Fruit fly (Drosophila melanogaster) whole organism, embryonic: ENCODE measurements around the gene ohgt.

Source experiments
- B-H1 ChIP-seq: fragments of 200-800 bp; sonication (Bioruptor generic); IDR thresholded peaks from 3 replicates; pipeline ENCODE4 v1.3.6; 2022; ENCODE audit warnings: missing biosample characterization, missing genetic modification characterization
- CG10431 ChIP-seq: fragments of 200-800 bp; sonication (Bioruptor generic); optimal IDR thresholded peaks from 3 replicates; lab custom pipeline; 2018; ENCODE audit warnings: missing biosample characterization, mild to moderate bottlenecking, missing genetic modification characterization
- CG10543 ChIP-seq: fragments of 200-800 bp; sonication (Bioruptor generic); optimal IDR thresholded peaks from 3 replicates; lab custom pipeline; 2017; ENCODE audit warnings: missing biosample characterization, mild to moderate bottlenecking, missing genetic modification characterization, moderate library complexity
- CG11695 ChIP-seq: fragments of 200-800 bp; sonication (Bioruptor generic); IDR thresholded peaks from 3 replicates; pipeline ENCODE4 v1.3.6; 2022; ENCODE audit warnings: missing biosample characterization, missing genetic modification characterization
- CG12155 ChIP-seq: fragments of 200-800 bp; sonication (Bioruptor generic); optimal IDR thresholded peaks from 3 replicates; lab custom pipeline; 2016; ENCODE audit warnings: missing biosample characterization, missing genetic modification characterization
- CG13894 ChIP-seq: fragments of 200-800 bp; sonication (Bioruptor generic); optimal IDR thresholded peaks from 3 replicates; lab custom pipeline; 2018; ENCODE audit warnings: missing biosample characterization, mild to moderate bottlenecking, missing genetic modification characterization, moderate library complexity
- CG14441 ChIP-seq: fragments of 200-800 bp; sonication (Bioruptor generic); IDR thresholded peaks from 2 replicates; pipeline ENCODE4 v1.3.6; 2022; ENCODE audit warnings: missing biosample characterization, missing genetic modification characterization
- CG1529 ChIP-seq: fragments of 200-800 bp; sonication (Bioruptor generic); optimal IDR thresholded peaks from 3 replicates; lab custom pipeline; 2018; ENCODE audit warnings: missing biosample characterization, missing genetic modification characterization
- CG1603 ChIP-seq: fragments of 200-800 bp; sonication (Bioruptor generic); optimal IDR thresholded peaks from 2 replicates; lab custom pipeline; 2019; ENCODE audit warnings: missing biosample characterization, mild to moderate bottlenecking, missing genetic modification characterization, moderate library complexity
- CG1647 ChIP-seq: fragments of 200-800 bp; sonication (Bioruptor generic); optimal IDR thresholded peaks from 3 replicates; lab custom pipeline; 2016; ENCODE audit warnings: missing biosample characterization, missing genetic modification characterization
- CG16815 ChIP-seq: fragments of 200-800 bp; sonication (Bioruptor generic); optimal IDR thresholded peaks from 3 replicates; lab custom pipeline; 2017; ENCODE audit warnings: missing biosample characterization, mild to moderate bottlenecking, missing genetic modification characterization
- CG16863 ChIP-seq: fragments of 200-800 bp; sonication (Bioruptor generic); optimal IDR thresholded peaks from 3 replicates; lab custom pipeline; 2016; ENCODE audit warnings: missing biosample characterization, missing genetic modification characterization
- CG18011 ChIP-seq: fragments of 200-800 bp; sonication (Bioruptor generic); optimal IDR thresholded peaks from 2 replicates; lab custom pipeline; 2017; ENCODE audit warnings: missing biosample characterization, missing genetic modification characterization, mild to moderate bottlenecking, moderate library complexity, missing genotype
- CG4360 ChIP-seq: fragments of 200-800 bp; sonication (Bioruptor generic); IDR thresholded peaks from 2 replicates; pipeline ENCODE4 v1.3.6; 2022; ENCODE audit warnings: missing biosample characterization, missing genetic modification characterization
- CG4854 ChIP-seq: fragments of 200-800 bp; sonication (Bioruptor generic); optimal IDR thresholded peaks from 2 replicates; lab custom pipeline; 2016; ENCODE audit warnings: missing biosample characterization, missing genetic modification characterization, inconsistent platforms
- CG6654 ChIP-seq: fragments of 200-800 bp; sonication (Bioruptor generic); optimal IDR thresholded peaks from 2 replicates; lab custom pipeline; 2017; ENCODE audit warnings: missing biosample characterization, mild to moderate bottlenecking, missing genetic modification characterization
- CG8944 ChIP-seq: fragments of 200-800 bp; sonication (Bioruptor generic); optimal IDR thresholded peaks from 3 replicates; lab custom pipeline; 2016; ENCODE audit warnings: missing biosample characterization, missing genetic modification characterization
- CG9609 ChIP-seq: fragments of 200-800 bp; sonication (Bioruptor generic); optimal IDR thresholded peaks from 3 replicates; lab custom pipeline; 2016; ENCODE audit warnings: missing biosample characterization, missing genetic modification characterization
- CG9727 ChIP-seq: fragments of 200-800 bp; sonication (Bioruptor generic); optimal IDR thresholded peaks from 3 replicates; lab custom pipeline; 2017; ENCODE audit warnings: missing biosample characterization, mild to moderate bottlenecking, missing genetic modification characterization
- Dfd ChIP-seq, 2 experiments: fragments of >200 bp; optimal IDR thresholded peaks; 2 replicates each; lab custom pipeline; 2017; ENCODE audit warnings: missing biosample characterization in 2 of 2, missing genetic modification characterization in 2 of 2
- ERR ChIP-seq: fragments of 200-800 bp; sonication (Bioruptor generic); optimal IDR thresholded peaks from 2 replicates; lab custom pipeline; 2016; ENCODE audit warnings: missing biosample characterization, missing genetic modification characterization
- Elba2 ChIP-seq: fragments of 200-800 bp; sonication (Bioruptor generic); optimal IDR thresholded peaks from 3 replicates; lab custom pipeline; 2016; ENCODE audit warnings: missing biosample characterization, missing genetic modification characterization
- Ets97D ChIP-seq: fragments of 200-800 bp; sonication (Bioruptor generic); optimal IDR thresholded peaks from 3 replicates; lab custom pipeline; 2016; ENCODE audit warnings: missing biosample characterization, missing genetic modification characterization
- HLH54F ChIP-seq: fragments of 200-800 bp; sonication (Bioruptor generic); optimal IDR thresholded peaks from 3 replicates; lab custom pipeline; 2016; ENCODE audit warnings: missing biosample characterization, missing genetic modification characterization
- HLHmδ ChIP-seq: fragments of 200-800 bp; sonication (Bioruptor generic); optimal IDR thresholded peaks from 2 replicates; lab custom pipeline; 2018; ENCODE audit warnings: missing biosample characterization, mild to moderate bottlenecking, missing genetic modification characterization, moderate library complexity
- Hr3 ChIP-seq: fragments of 200-800 bp; sonication (Bioruptor generic); optimal IDR thresholded peaks from 3 replicates; lab custom pipeline; 2016; ENCODE audit warnings: missing biosample characterization, missing genetic modification characterization
- Meics ChIP-seq: fragments of 200-800 bp; sonication (Bioruptor generic); optimal IDR thresholded peaks from 2 replicates; lab custom pipeline; 2017; ENCODE audit warnings: missing biosample characterization, mild to moderate bottlenecking, missing genetic modification characterization
- Mes4 ChIP-seq: fragments of 200-800 bp; sonication (Bioruptor generic); optimal IDR thresholded peaks from 2 replicates; lab custom pipeline; 2016; ENCODE audit warnings: missing biosample characterization, missing genetic modification characterization
- Myb ChIP-seq: fragments of 200-800 bp; sonication (Bioruptor generic); optimal IDR thresholded peaks from 2 replicates; lab custom pipeline; 2016; ENCODE audit warnings: missing biosample characterization, missing genetic modification characterization
- Nf-YA ChIP-seq: fragments of 200-800 bp; sonication (Bioruptor generic); IDR thresholded peaks from 2 replicates; pipeline ENCODE4 v1.3.6; 2022; ENCODE audit warnings: missing biosample characterization, missing genetic modification characterization
- Nf-YC ChIP-seq: fragments of 200-800 bp; optimal IDR thresholded peaks from 3 replicates; lab custom pipeline; 2019; ENCODE audit warnings: missing biosample characterization, mild to moderate bottlenecking, missing genetic modification characterization, moderate library complexity
- Sox102F ChIP-seq: fragments of 200-800 bp; sonication (Bioruptor generic); optimal IDR thresholded peaks from 2 replicates; lab custom pipeline; 2018; ENCODE audit warnings: missing biosample characterization, mild to moderate bottlenecking, missing genetic modification characterization, moderate library complexity
- az2 ChIP-seq: fragments of 200-800 bp; sonication (Bioruptor generic); optimal IDR thresholded peaks from 3 replicates; lab custom pipeline; 2016; ENCODE audit warnings: missing biosample characterization, missing genetic modification characterization
- caup ChIP-seq: fragments of 200-800 bp; sonication (Bioruptor generic); optimal IDR thresholded peaks from 3 replicates; lab custom pipeline; 2017; ENCODE audit warnings: missing biosample characterization, mild to moderate bottlenecking, missing genetic modification characterization, moderate library complexity; ENCODE audit not compliant: severe bottlenecking
- chm ChIP-seq: fragments of 200-800 bp; sonication (Bioruptor generic); IDR thresholded peaks from 2 replicates; pipeline ENCODE4 v1.3.6; 2022; ENCODE audit warnings: missing biosample characterization, missing genetic modification characterization
- ems ChIP-seq: fragments of 200-800 bp; sonication (Bioruptor generic); optimal IDR thresholded peaks from 3 replicates; lab custom pipeline; 2016; ENCODE audit warnings: missing biosample characterization, missing genetic modification characterization
- eve ChIP-seq, 2 experiments: fragments of >200 bp; optimal IDR thresholded peaks; 2 replicates each; lab custom pipeline; 2017; ENCODE audit warnings: missing biosample characterization in 2 of 2, missing genetic modification characterization in 2 of 2
- exex ChIP-seq: fragments of 200-800 bp; sonication (Bioruptor generic); optimal IDR thresholded peaks from 4 replicates; lab custom pipeline; 2018; ENCODE audit warnings: missing biosample characterization, mild to moderate bottlenecking, missing genetic modification characterization, moderate library complexity
- hb ChIP-seq: fragments of 200-800 bp; sonication (Bioruptor generic); IDR thresholded peaks from 3 replicates; pipeline ENCODE4 v1.3.6; 2022; ENCODE audit warnings: missing biosample characterization, missing genetic modification characterization; ENCODE audit not compliant: partially characterized antibody
- mld ChIP-seq: fragments of 200-800 bp; sonication (Bioruptor generic); IDR thresholded peaks from 3 replicates; pipeline ENCODE4 v1.3.6; 2022; ENCODE audit warnings: missing biosample characterization, missing genetic modification characterization; ENCODE audit not compliant: partially characterized antibody
- otp ChIP-seq: fragments of 200-800 bp; sonication (Bioruptor generic); IDR thresholded peaks from 3 replicates; pipeline ENCODE4, ENCODE4 v1.3.6; 2022; ENCODE audit warnings: missing biosample characterization, missing genetic modification characterization
- pzg ChIP-seq: fragments of 200-800 bp; sonication (Bioruptor generic); optimal IDR thresholded peaks from 3 replicates; lab custom pipeline; 2018; ENCODE audit warnings: missing biosample characterization, mild to moderate bottlenecking, missing genetic modification characterization, moderate library complexity
- repo ChIP-seq: fragments of 200-800 bp; sonication (Bioruptor generic); optimal IDR thresholded peaks from 2 replicates; lab custom pipeline; 2016; ENCODE audit warnings: missing biosample characterization, missing genetic modification characterization
- run ChIP-seq: fragments of 200-800 bp; sonication (Bioruptor generic); optimal IDR thresholded peaks from 3 replicates; lab custom pipeline; 2018; ENCODE audit warnings: missing biosample characterization, mild to moderate bottlenecking, missing genetic modification characterization
- schlank ChIP-seq: fragments of 200-800 bp; sonication (Bioruptor generic); optimal IDR thresholded peaks from 2 replicates; lab custom pipeline; 2018; ENCODE audit warnings: missing biosample characterization, mild to moderate bottlenecking, missing genetic modification characterization
- scrt ChIP-seq: fragments of 200-800 bp; sonication (Bioruptor generic); optimal IDR thresholded peaks from 2 replicates; lab custom pipeline; 2018; ENCODE audit warnings: missing biosample characterization, mild to moderate bottlenecking, missing genetic modification characterization, moderate library complexity
- sens ChIP-seq: fragments of 200-800 bp; sonication (Bioruptor generic); peaks from one replicate; lab custom pipeline; 2016; ENCODE audit warnings: missing biosample characterization, missing genetic modification characterization
- ttk ChIP-seq: fragments of 200-800 bp; sonication (Bioruptor generic); IDR thresholded peaks from 2 replicates; pipeline ENCODE4 v2.1.2; 2022; ENCODE audit warnings: missing biosample characterization, missing genetic modification characterization
- wek ChIP-seq: fragments of 200-800 bp; sonication (Bioruptor generic); optimal IDR thresholded peaks from 3 replicates; lab custom pipeline; 2018; ENCODE audit warnings: missing biosample characterization, mild to moderate bottlenecking, missing genetic modification characterization, moderate library complexity
- wor ChIP-seq: fragments of 200-800 bp; sonication (Bioruptor generic); IDR thresholded peaks from 2 replicates; pipeline ENCODE4 v1.3.6; 2022; ENCODE audit warnings: missing biosample characterization, missing genetic modification characterization

ohgt gene

DNA sequence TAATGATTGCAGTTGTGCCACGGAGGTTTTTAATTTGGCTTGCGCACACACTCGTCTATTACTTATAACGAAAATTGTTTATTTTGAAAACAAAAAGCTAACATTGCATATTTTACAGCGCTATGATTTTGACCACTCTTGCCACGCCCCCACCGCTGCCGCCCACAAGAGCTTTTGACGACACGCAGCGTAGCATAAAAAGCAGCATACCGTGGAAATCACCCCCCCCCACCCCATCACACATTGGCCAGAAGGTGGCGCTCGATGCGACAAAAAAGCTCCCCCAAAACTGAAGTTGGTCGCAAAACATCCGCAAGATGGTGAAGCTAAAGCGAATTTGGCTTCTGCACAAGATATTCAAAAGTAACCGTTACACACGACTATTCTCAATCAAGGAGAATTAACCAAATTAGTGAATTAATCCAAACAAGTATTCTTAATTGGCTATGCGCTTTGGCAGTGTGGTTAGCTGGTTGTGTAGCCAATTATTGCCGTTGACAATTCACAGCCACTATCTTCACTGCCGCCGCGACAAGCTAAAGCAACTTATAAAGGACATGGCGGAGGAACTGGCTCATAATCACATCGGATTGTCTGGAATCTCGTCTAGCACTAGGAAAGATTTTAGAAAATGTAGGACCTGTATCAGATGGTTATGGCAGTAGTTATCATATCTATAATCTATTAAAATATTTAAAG lies 51.6 kb downstream of the ohgt start (continued):
- TF ChIP-seq HLHmδ: peak; percentile 15
- TF ChIP-seq chm (GFP tag; lab: Robert Waterston, UW): 0 out of 2 replicates have a peak, but pooled peaks have one; percentile 59
- TF ChIP-seq eve (GFP tag; optimal IDR thresholded peaks at IDR 0.05; lab: Kevin White, UChicago): no peak
- no peak for TF ChIP-seq mld
- no peak for TF ChIP-seq Hr3 (GFP tag; lab: Kevin White, UChicago)
- TF ChIP-seq wor (GFP tag; lab: Robert Waterston, UW): no peak
- TF ChIP-seq schlank (tag; lab: Kevin White, UChicago): no peak
- TF ChIP-seq CG8944 (GFP tag; lab: Kevin White, UChicago): no peak
- TF ChIP-seq Mes4: no peak
- no peak for TF ChIP-seq HLH54F
- TF ChIP-seq exex (tag; lab: Kevin White, UChicago): no peak
- TF ChIP-seq sens (GFP tag; lab: Kevin White, UChicago): peak; percentile 32
- no peak for TF ChIP-seq CG16863 (GFP tag; lab: Kevin White, UChicago)
- TF ChIP-seq CG10431: no peak
- TF ChIP-seq CG1647 (GFP tag; lab: Kevin White, UChicago): no peak
- TF ChIP-seq CG4360 (GFP tag; lab: Robert Waterston, UW): no peak
- TF ChIP-seq run (tag; lab: Kevin White, UChicago): no peak
- peak; percentile 31 for TF ChIP-seq Sox102F (GFP tag; lab: Kevin White, UChicago)
- peak; percentile 51 for TF ChIP-seq Meics (GFP tag; lab: Kevin White, UChicago)
- 0 out of 2 replicates have a peak, but pooled peaks have one; percentile 21 for TF ChIP-seq ttk
- TF ChIP-seq repo: no peak
- no peak for TF ChIP-seq Dfd (GFP tag; optimal IDR thresholded peaks at IDR 0.05; lab: Kevin White, UChicago)
- TF ChIP-seq CG11695 (GFP tag; lab: Robert Waterston, UW): no peak
- 0 out of 3 replicates have a peak, but pooled peaks have one; percentile 26 for TF ChIP-seq B-H1 (GFP tag; lab: Robert Waterston, UW)
- TF ChIP-seq CG1529 (GFP tag; lab: Kevin White, UChicago): no peak
- peak; percentile 99 for TF ChIP-seq Myb (GFP tag; lab: Kevin White, UChicago)
- peak; percentile 27 for TF ChIP-seq CG12155 (GFP tag; lab: Kevin White, UChicago)
- peak; percentile 51; the same call in 2 of the 3 replicates for TF ChIP-seq otp (GFP tag; lab: Robert Waterston, UW)
- TF ChIP-seq CG9727 (GFP tag; lab: Kevin White, UChicago): no peak
- no peak for TF ChIP-seq CG6654 (GFP tag; lab: Kevin White, UChicago)
- TF ChIP-seq Nf-YA (GFP tag; lab: Robert Waterston, UW): no peak
- TF ChIP-seq pzg (GFP tag; lab: Kevin White, UChicago): peak; percentile 42
- TF ChIP-seq wek: no peak
- no peak for TF ChIP-seq hb (GFP tag; lab: Robert Waterston, UW)
- TF ChIP-seq CG13894 (tag; lab: Kevin White, UChicago): no peak
- TF ChIP-seq CG1603 (tag; lab: Kevin White, UChicago): peak; percentile 45
- no peak for TF ChIP-seq CG9609 (GFP tag; lab: Kevin White, UChicago)
- no peak for TF ChIP-seq scrt (GFP tag; lab: Kevin White, UChicago)
- TF ChIP-seq ERR: peak; percentile 62
- no peak for TF ChIP-seq CG16815
- no peak for TF ChIP-seq ems (GFP tag; lab: Kevin White, UChicago)
- no peak for TF ChIP-seq Nf-YC (tag; lab: Kevin White, UChicago)
- peak; percentile 28 for TF ChIP-seq Ets97D (GFP tag; lab: Kevin White, UChicago)
- peak; percentile 6 for TF ChIP-seq CG10543
- TF ChIP-seq caup: peak; percentile 45
- no peak for TF ChIP-seq Elba2 (GFP tag; lab: Kevin White, UChicago)
- TF ChIP-seq CG18011: no peak
- no peak for TF ChIP-seq CG4854
- no peak for TF ChIP-seq az2 (GFP tag; lab: Kevin White, UChicago)
- peak; percentile 45 for TF ChIP-seq CG14441 (GFP tag; lab: Robert Waterston, UW)
